Fruit fly (Drosophila melanogaster) whole organism, embryonic: Measurements from ENCODE around the gene sxe2.

ENCODE experiments used
- Atf6 ChIP-seq: fragments of 200-800 bp; sonication (Bioruptor generic); IDR thresholded peaks from 2 replicates; pipeline ENCODE4 v1.3.6; 2022; ENCODE audit warnings: missing biosample characterization, missing genetic modification characterization
- CG10321 ChIP-seq: fragments of 200-800 bp; sonication (Bioruptor generic); IDR thresholded peaks from 2 replicates; pipeline ENCODE4 v1.3.6; 2022; ENCODE audit warnings: missing biosample characterization, missing genetic modification characterization
- CG1233 ChIP-seq: fragments of 200-800 bp; sonication (Bioruptor generic); optimal IDR thresholded peaks from 4 replicates; lab custom pipeline; 2018; ENCODE audit warnings: missing biosample characterization, mild to moderate bottlenecking, missing genetic modification characterization
- CG14710 ChIP-seq: fragments of 200-800 bp; sonication (Bioruptor generic); optimal IDR thresholded peaks from 3 replicates; lab custom pipeline; 2019; ENCODE audit warnings: missing biosample characterization, mild to moderate bottlenecking, missing genetic modification characterization, moderate library complexity
- CG15479 ChIP-seq: fragments of 200-800 bp; sonication (Bioruptor generic); optimal IDR thresholded peaks from 3 replicates; lab custom pipeline; 2019; ENCODE audit warnings: missing biosample characterization, mild to moderate bottlenecking, missing genetic modification characterization, moderate library complexity
- CG15696 ChIP-seq: fragments of 200-800 bp; sonication (Bioruptor generic); optimal IDR thresholded peaks from 2 replicates; lab custom pipeline; 2019; ENCODE audit warnings: missing biosample characterization, mild to moderate bottlenecking, missing genetic modification characterization, moderate library complexity
- CG16779 ChIP-seq: fragments of 200-800 bp; sonication (Bioruptor generic); IDR thresholded peaks from 2 replicates; pipeline ENCODE4 v1.3.6; 2022; ENCODE audit warnings: missing biosample characterization, missing genetic modification characterization
- CG18599 ChIP-seq: fragments of 200-800 bp; sonication (Bioruptor generic); optimal IDR thresholded peaks from 3 replicates; lab custom pipeline; 2017; ENCODE audit warnings: missing biosample characterization, missing genetic modification characterization, mild to moderate bottlenecking, moderate library complexity, missing genetic modification reagents
- CG2129 ChIP-seq: fragments of 200-800 bp; sonication (Bioruptor generic); IDR thresholded peaks from 2 replicates; pipeline ENCODE4 v1.3.6; 2022; ENCODE audit warnings: missing biosample characterization, missing genetic modification characterization; ENCODE audit not compliant: partially characterized antibody
- CG2199 ChIP-seq: fragments of 200-800 bp; sonication (Bioruptor generic); IDR thresholded peaks from 3 replicates; pipeline ENCODE4 v1.3.6; 2022; ENCODE audit warnings: missing biosample characterization, missing genetic modification characterization
- CG30403 ChIP-seq: fragments of 200-800 bp; sonication (Bioruptor generic); optimal IDR thresholded peaks from 3 replicates; lab custom pipeline; 2016; ENCODE audit warnings: missing biosample characterization, missing genetic modification characterization
- CG31365 ChIP-seq: fragments of 200-800 bp; sonication (Bioruptor generic); optimal IDR thresholded peaks from 2 replicates; lab custom pipeline; 2018; ENCODE audit warnings: missing biosample characterization, mild to moderate bottlenecking, missing genetic modification characterization
- CG3163 ChIP-seq: fragments of 200-800 bp; sonication (Bioruptor generic); optimal IDR thresholded peaks from 3 replicates; lab custom pipeline; 2016; ENCODE audit warnings: missing biosample characterization, missing genetic modification characterization
- CG34224 ChIP-seq: fragments of 200-800 bp; sonication (Bioruptor generic); IDR thresholded peaks from 3 replicates; pipeline ENCODE4 v1.3.6; 2022; ENCODE audit warnings: missing biosample characterization, missing genetic modification characterization; ENCODE audit not compliant: partially characterized antibody
- CG3838 ChIP-seq: fragments of 200-800 bp; sonication (Bioruptor generic); optimal IDR thresholded peaks from 3 replicates; lab custom pipeline; 2016; ENCODE audit warnings: missing biosample characterization, missing genetic modification characterization
- CG4707 ChIP-seq: fragments of 200-800 bp; sonication (Bioruptor generic); optimal IDR thresholded peaks from 2 replicates; lab custom pipeline; 2018; ENCODE audit warnings: missing biosample characterization, mild to moderate bottlenecking, missing genetic modification characterization, moderate library complexity
- CG7357 ChIP-seq: fragments of 200-800 bp; sonication (Bioruptor generic); IDR thresholded peaks from 3 replicates; pipeline ENCODE4 v1.3.6; 2022; ENCODE audit warnings: missing biosample characterization, missing genetic modification characterization
- CG7839 ChIP-seq: fragments of 200-800 bp; sonication (Bioruptor generic); optimal IDR thresholded peaks from 3 replicates; lab custom pipeline; 2018; ENCODE audit warnings: missing biosample characterization, mild to moderate bottlenecking, missing genetic modification characterization, moderate library complexity
- CG8089 ChIP-seq: fragments of 200-800 bp; sonication (Bioruptor generic); optimal IDR thresholded peaks from 3 replicates; lab custom pipeline; 2016; ENCODE audit warnings: missing biosample characterization, missing genetic modification characterization
- CrebB ChIP-seq: fragments of 200-800 bp; sonication (Bioruptor generic); optimal IDR thresholded peaks from 3 replicates; lab custom pipeline; 2018; ENCODE audit warnings: missing biosample characterization, mild to moderate bottlenecking, missing genetic modification characterization
- E2f1 ChIP-seq: fragments of 200-800 bp; sonication (Bioruptor generic); IDR thresholded peaks from 2 replicates; pipeline ENCODE4 v1.3.6; 2022; ENCODE audit warnings: missing biosample characterization, missing genetic modification characterization
- GATAe ChIP-seq: fragments of 200-800 bp; sonication (Bioruptor generic); conservative IDR thresholded peaks from 2 replicates; pipeline ENCODE4 v1.3.6; 2022; ENCODE audit warnings: missing biosample characterization, missing genetic modification characterization
- Max ChIP-seq: fragments of 200-800 bp; sonication (Bioruptor generic); optimal IDR thresholded peaks from 2 replicates; lab custom pipeline; 2016; ENCODE audit warnings: missing biosample characterization, mild to moderate bottlenecking, missing genetic modification characterization
- Opbp ChIP-seq: fragments of 200-800 bp; sonication (Bioruptor generic); IDR thresholded peaks from 3 replicates; pipeline ENCODE4 v1.3.6; 2022; ENCODE audit warnings: missing biosample characterization, missing genetic modification characterization; ENCODE audit not compliant: partially characterized antibody
- Pdp1 ChIP-seq, 2 experiments: fragments of 200-800 bp; sonication (Bioruptor generic); optimal IDR thresholded peaks; 3 replicates each; lab custom pipeline; 2016; ENCODE audit warnings: missing biosample characterization in 2 of 2, missing genetic modification characterization in 2 of 2, mild to moderate bottlenecking in 1 of 2, moderate library complexity in 1 of 2
- Ravus ChIP-seq: fragments of 200-800 bp; sonication (Bioruptor generic); IDR thresholded peaks from 2 replicates; pipeline ENCODE4 v1.3.6; 2022; ENCODE audit warnings: missing biosample characterization, missing genetic modification characterization
- Sox102F ChIP-seq: fragments of 200-800 bp; sonication (Bioruptor generic); optimal IDR thresholded peaks from 2 replicates; lab custom pipeline; 2018; ENCODE audit warnings: missing biosample characterization, mild to moderate bottlenecking, missing genetic modification characterization, moderate library complexity
- Usf ChIP-seq: fragments of 200-800 bp; sonication (Bioruptor generic); optimal IDR thresholded peaks from 2 replicates; lab custom pipeline; 2017; ENCODE audit warnings: missing genotype, missing biosample characterization, missing genetic modification characterization
- ac ChIP-seq: fragments of 200-800 bp; sonication (Bioruptor generic); optimal IDR thresholded peaks from 3 replicates; lab custom pipeline; 2017; ENCODE audit warnings: missing biosample characterization, mild to moderate bottlenecking, missing genetic modification characterization
- amos ChIP-seq: fragments of 200-800 bp; sonication (Bioruptor generic); IDR thresholded peaks from 2 replicates; pipeline ENCODE4 v1.3.6; 2022; ENCODE audit warnings: missing biosample characterization, missing genetic modification characterization; ENCODE audit not compliant: partially characterized antibody
- bowl ChIP-seq: fragments of 200-800 bp; sonication (Bioruptor generic); IDR thresholded peaks from 2 replicates; pipeline ENCODE4 v1.3.6; 2022; ENCODE audit warnings: missing biosample characterization, missing genetic modification characterization
- bsh ChIP-seq, 2 experiments: fragments of 200-800 bp; sonication (Bioruptor generic); optimal IDR thresholded peaks; 2 replicates each; lab custom pipeline; 2017 to 2018; ENCODE audit warnings: mild to moderate bottlenecking in 2 of 2, missing biosample characterization in 2 of 2, missing genetic modification characterization in 2 of 2, moderate library complexity in 1 of 2
- chinmo ChIP-seq: fragments of 200-800 bp; sonication (Bioruptor generic); IDR thresholded peaks from 4 replicates; pipeline ENCODE4 v1.3.6; 2022; ENCODE audit warnings: missing biosample characterization, missing genetic modification characterization; ENCODE audit not compliant: partially characterized antibody
- dm ChIP-seq: fragments of 200-800 bp; sonication (Bioruptor generic); optimal IDR thresholded peaks from 3 replicates; lab custom pipeline; 2016; ENCODE audit warnings: missing biosample characterization, missing genetic modification characterization
- fd3F ChIP-seq: fragments of 200-800 bp; sonication (Bioruptor generic); optimal IDR thresholded peaks from 2 replicates; lab custom pipeline; 2018; ENCODE audit warnings: missing biosample characterization, mild to moderate bottlenecking, missing genetic modification characterization, moderate library complexity
- gcm ChIP-seq: fragments of 200-800 bp; sonication (Bioruptor generic); optimal IDR thresholded peaks from 2 replicates; lab custom pipeline; 2019; ENCODE audit warnings: missing biosample characterization, mild to moderate bottlenecking, missing genetic modification characterization, moderate library complexity
- gsb ChIP-seq: fragments of 200-800 bp; sonication (Bioruptor generic); IDR thresholded peaks from 2 replicates; pipeline ENCODE4 v1.3.6; 2022; ENCODE audit warnings: missing biosample characterization, missing genetic modification characterization
- gsb-n ChIP-seq: fragments of 200-800 bp; sonication (Bioruptor generic); optimal IDR thresholded peaks from 3 replicates; lab custom pipeline; 2018; ENCODE audit warnings: missing biosample characterization, mild to moderate bottlenecking, missing genetic modification characterization
- h ChIP-seq: fragments of >200 bp; optimal IDR thresholded peaks from 2 replicates; lab custom pipeline; 2017
- hbn ChIP-seq: fragments of 200-800 bp; sonication (Bioruptor generic); IDR thresholded peaks from 2 replicates; pipeline ENCODE4 v1.3.6; 2022; ENCODE audit warnings: missing biosample characterization, missing genetic modification characterization; ENCODE audit not compliant: partially characterized antibody
- jing ChIP-seq: fragments of 200-800 bp; sonication (Bioruptor generic); optimal IDR thresholded peaks from 2 replicates; lab custom pipeline; 2018; ENCODE audit warnings: missing biosample characterization, mild to moderate bottlenecking, missing genetic modification characterization
- ken ChIP-seq: fragments of 200-800 bp; sonication (Bioruptor generic); IDR thresholded peaks from 3 replicates; pipeline ENCODE4 v1.3.6; 2022; ENCODE audit warnings: missing biosample characterization, missing genetic modification characterization
- kni ChIP-seq: fragments of 200-800 bp; sonication (Bioruptor generic); optimal IDR thresholded peaks from 3 replicates; lab custom pipeline; 2017; ENCODE audit warnings: mild to moderate bottlenecking, missing biosample characterization, missing genetic modification reagents, missing genetic modification characterization
- pan ChIP-seq, 4 experiments: fragments of >200 bp in 3 of 4; fragments of 200-800 bp in 1 of 4; sonication (Bioruptor generic) in 1 of 4; optimal IDR thresholded peaks in 3 of 4; IDR thresholded peaks in 1 of 4; 2 replicates each; pipeline versions ENCODE4 v1.3.6 to Lab custom; 2017 to 2022; ENCODE audit warnings: missing biosample characterization in 2 of 4, missing genetic modification characterization in 2 of 4, mixed read lengths in 1 of 4
- pros ChIP-seq: fragments of 200-800 bp; sonication (Bioruptor generic); optimal IDR thresholded peaks from 3 replicates; lab custom pipeline; 2019; ENCODE audit warnings: missing biosample characterization, mild to moderate bottlenecking, missing genetic modification characterization, moderate library complexity
- stwl ChIP-seq: fragments of 200-800 bp; sonication (Bioruptor generic); optimal IDR thresholded peaks from 3 replicates; lab custom pipeline; 2018; ENCODE audit warnings: missing biosample characterization, mild to moderate bottlenecking, missing genetic modification characterization, moderate library complexity
- toy ChIP-seq: fragments of 200-800 bp; sonication (Bioruptor generic); IDR thresholded peaks from 2 replicates; pipeline ENCODE4 v1.3.6; 2022; ENCODE audit warnings: missing biosample characterization, missing genetic modification characterization
- trem ChIP-seq: fragments of 200-800 bp; optimal IDR thresholded peaks from 3 replicates; lab custom pipeline; 2019; ENCODE audit warnings: missing biosample characterization, mild to moderate bottlenecking, missing genetic modification characterization, moderate library complexity
- ttk ChIP-seq: fragments of 200-800 bp; sonication (Bioruptor generic); IDR thresholded peaks from 2 replicates; pipeline ENCODE4 v2.1.2; 2022; ENCODE audit warnings: missing biosample characterization, missing genetic modification characterization
- yki ChIP-seq: fragments of >200 bp; optimal IDR thresholded peaks from 3 replicates; lab custom pipeline; 2018

The sxe2 gene

DNA sequence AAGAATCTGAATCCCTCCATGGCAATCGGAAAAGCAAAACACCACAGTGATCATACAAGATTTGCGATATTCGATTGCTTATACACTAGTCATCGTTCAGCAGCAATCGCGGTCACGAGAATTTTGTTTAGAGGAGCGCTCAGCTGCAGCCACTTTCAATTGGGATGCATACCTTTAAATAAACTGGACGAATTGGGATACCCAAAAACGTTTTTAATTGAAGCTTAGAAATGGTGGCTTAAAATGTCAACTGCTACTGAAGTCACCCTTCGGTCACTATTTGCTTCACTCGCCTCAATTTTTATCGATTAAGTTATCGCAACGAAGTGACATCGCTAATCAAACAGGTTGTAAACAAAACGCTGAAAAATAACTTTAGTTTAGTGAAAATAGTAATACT lies 34.3 kb upstream of the sxe2 start, which contains the start of the genes IKKbeta and CG5013 (continued):
- no peak for TF ChIP-seq gcm (GFP tag; lab: Kevin White, UChicago)
- TF ChIP-seq CG7357 (GFP tag; lab: Robert Waterston, UW) = no peak
- peak; percentile 26 for TF ChIP-seq CG3163 (GFP tag; lab: Kevin White, UChicago)
- TF ChIP-seq pros (GFP tag; lab: Kevin White, UChicago) = no peak
- TF ChIP-seq kni (GFP tag; lab: Kevin White, UChicago) = no peak
- peak; percentile 72; the same call in 2 of the 3 replicates for TF ChIP-seq Opbp (GFP tag; lab: Robert Waterston, UW)
- TF ChIP-seq amos = peak; percentile 67
- TF ChIP-seq CG15479 = no peak
- TF ChIP-seq ttk (GFP tag; lab: Robert Waterston, UW) = no peak
- TF ChIP-seq CG30403 = peak; percentile 70
- TF ChIP-seq hbn = peak; percentile 79
- TF ChIP-seq CG7839 (tag; lab: Kevin White, UChicago) = no peak
- TF ChIP-seq CG2199 (GFP tag; lab: Robert Waterston, UW) = no peak
- 0 out of 4 replicates have a peak, but pooled peaks have one; percentile 37 for TF ChIP-seq chinmo (GFP tag; lab: Robert Waterston, UW)
- TF ChIP-seq jing (GFP tag; lab: Kevin White, UChicago) = no peak
- peak; percentile 80 for TF ChIP-seq CG34224 (GFP tag; lab: Robert Waterston, UW)
- TF ChIP-seq Sox102F (GFP tag; lab: Kevin White, UChicago) = no peak
- no peak for TF ChIP-seq CG31365 (tag; lab: Kevin White, UChicago)
- TF ChIP-seq toy (GFP tag; lab: Robert Waterston, UW) = no peak
- peak; percentile 10 for TF ChIP-seq CG1233 (GFP tag; lab: Kevin White, UChicago)
- TF ChIP-seq Atf6 (GFP tag; lab: Robert Waterston, UW) = no peak
- no peak for TF ChIP-seq CG18599 (GFP tag; lab: Kevin White, UChicago)
- TF ChIP-seq ac (GFP tag; lab: Kevin White, UChicago) = no peak
- no peak for TF ChIP-seq pan (optimal IDR thresholded peaks at IDR 0.05; lab: Kevin White, UChicago)
- TF ChIP-seq pan (GFP tag; optimal IDR thresholded peaks at IDR 0.05 in 1 of 2, IDR thresholded peaks at IDR 0.05 in 1 of 2) = no peak
- TF ChIP-seq dm (GFP tag; lab: Kevin White, UChicago) = peak; percentile 54
- TF ChIP-seq gsb-n (tag; lab: Kevin White, UChicago) = no peak
- TF ChIP-seq Usf = no peak
- no peak for TF ChIP-seq gsb (GFP tag; lab: Robert Waterston, UW)
- no peak for TF ChIP-seq CG8089 (GFP tag; lab: Kevin White, UChicago)
- no peak for TF ChIP-seq bowl (GFP tag; lab: Robert Waterston, UW)
- TF ChIP-seq CG10321 (GFP tag; lab: Robert Waterston, UW) = no peak
- peak in 1 of 2 experiments; percentile 11 for TF ChIP-seq bsh (GFP tag; optimal IDR thresholded peaks at IDR 0.05; lab: Kevin White, UChicago)
- no peak for TF ChIP-seq CG16779
- no peak for TF ChIP-seq CrebB (tag; lab: Kevin White, UChicago)
- no peak for TF ChIP-seq GATAe (GFP tag; lab: Robert Waterston, UW)
- peak; percentile 78 for TF ChIP-seq stwl (tag; lab: Kevin White, UChicago)
- TF ChIP-seq h = no peak
- no peak for TF ChIP-seq CG4707 (GFP tag; lab: Kevin White, UChicago)
- no peak for TF ChIP-seq CG3838
- TF ChIP-seq Pdp1 (GFP tag; optimal IDR thresholded peaks at IDR 0.05; lab: Kevin White, UChicago) = peak; percentile 47 to 71
- peak; percentile 52; the same call in 1 of the 3 replicates for TF ChIP-seq ken
- TF ChIP-seq Ravus (GFP tag; lab: Robert Waterston, UW) = no peak
- peak; percentile 57 for TF ChIP-seq CG2129
- TF ChIP-seq yki (lab: Kevin White, UChicago) = peak; percentile 34
- peak; percentile 75 for TF ChIP-seq CG14710 (tag; lab: Kevin White, UChicago)
- TF ChIP-seq E2f1 = no peak
- TF ChIP-seq Max (GFP tag; lab: Kevin White, UChicago) = peak; percentile 57
- TF ChIP-seq trem (tag; lab: Kevin White, UChicago) = peak; percentile 74
- TF ChIP-seq CG15696 (tag; lab: Kevin White, UChicago) = no peak
- no peak for TF ChIP-seq fd3F
